Worm (Caenorhabditis elegans): ENCODE results near the gene asp-5.

DNA sequence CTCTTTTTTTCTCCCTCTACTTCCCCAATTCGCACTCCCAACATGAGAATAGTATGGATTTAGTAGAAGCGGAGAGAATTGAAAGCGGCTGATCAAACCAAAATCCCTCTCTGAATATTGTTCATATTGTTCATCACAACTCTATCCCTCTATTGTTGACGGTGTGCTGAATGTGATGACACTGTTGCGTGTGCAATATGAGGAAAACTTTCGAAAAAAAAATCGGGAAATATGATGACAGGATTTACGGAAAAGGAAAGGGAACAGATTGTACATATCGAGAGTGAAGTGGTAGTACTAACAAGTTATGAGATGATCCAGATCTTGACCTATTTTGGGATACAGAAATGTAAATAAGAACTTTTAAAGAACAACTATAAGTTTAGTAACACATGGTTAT is 23.7 kb downstream of the asp-5 start, which contains the start of gene smex-1:
- TF ChIP-seq dao-5 (tag; optimal IDR thresholded peaks at IDR 0.05), result no peak
- no peak for TF ChIP-seq W03F9.2 (tag; optimal IDR thresholded peaks at IDR 0.05)
